Fruit fly (Drosophila melanogaster) whole organism, embryonic: ENCODE data around the gene CG33235.
A peak's percentile ranks its signal among the peaks of the same experiment; 100 is the strongest.

Experiments used
- Abd-B ChIP-seq: fragments of 200-800 bp; sonication (Bioruptor generic); optimal IDR thresholded peaks from 2 replicates; lab custom pipeline; 2018; ENCODE audit warnings: missing biosample characterization, mild to moderate bottlenecking, missing genetic modification characterization, moderate library complexity
- Aef1 ChIP-seq: fragments of 200-800 bp; sonication (Bioruptor generic); IDR thresholded peaks from 3 replicates; pipeline ENCODE4 v1.3.6; 2022; ENCODE audit warnings: missing biosample characterization, missing genetic modification characterization
- Awh ChIP-seq: fragments of 200-800 bp; sonication (Bioruptor generic); IDR thresholded peaks from 2 replicates; pipeline ENCODE4, ENCODE4 v1.3.6; 2022; ENCODE audit warnings: missing biosample characterization, missing genetic modification characterization
- B-H1 ChIP-seq: fragments of 200-800 bp; sonication (Bioruptor generic); IDR thresholded peaks from 3 replicates; pipeline ENCODE4 v1.3.6; 2022; ENCODE audit warnings: missing biosample characterization, missing genetic modification characterization
- CG10979 ChIP-seq: fragments of 200-800 bp; sonication (Bioruptor generic); optimal IDR thresholded peaks from 2 replicates; lab custom pipeline; 2018; ENCODE audit warnings: missing biosample characterization, mild to moderate bottlenecking, missing genetic modification characterization, moderate library complexity
- CG14441 ChIP-seq: fragments of 200-800 bp; sonication (Bioruptor generic); IDR thresholded peaks from 2 replicates; pipeline ENCODE4 v1.3.6; 2022; ENCODE audit warnings: missing biosample characterization, missing genetic modification characterization
- CG16863 ChIP-seq: fragments of 200-800 bp; sonication (Bioruptor generic); optimal IDR thresholded peaks from 3 replicates; lab custom pipeline; 2016; ENCODE audit warnings: missing biosample characterization, missing genetic modification characterization
- CG17186 ChIP-seq: fragments of 200-800 bp; sonication (Bioruptor generic); optimal IDR thresholded peaks from 3 replicates; lab custom pipeline; 2017; ENCODE audit warnings: missing biosample characterization, missing genetic modification reagents, missing genetic modification characterization
- CG17361 ChIP-seq: fragments of 200-800 bp; sonication (Bioruptor generic); IDR thresholded peaks from 3 replicates; pipeline ENCODE4 v1.3.6; 2022; ENCODE audit warnings: missing biosample characterization, missing genetic modification characterization
- CG17912 ChIP-seq: fragments of 200-800 bp; sonication (Bioruptor generic); optimal IDR thresholded peaks from 2 replicates; lab custom pipeline; 2018; ENCODE audit warnings: missing biosample characterization, mild to moderate bottlenecking, missing genetic modification characterization
- CG18011 ChIP-seq: fragments of 200-800 bp; sonication (Bioruptor generic); optimal IDR thresholded peaks from 2 replicates; lab custom pipeline; 2017; ENCODE audit warnings: missing biosample characterization, missing genetic modification characterization, mild to moderate bottlenecking, moderate library complexity, missing genotype
- CG2129 ChIP-seq: fragments of 200-800 bp; sonication (Bioruptor generic); IDR thresholded peaks from 2 replicates; pipeline ENCODE4 v1.3.6; 2022; ENCODE audit warnings: missing biosample characterization, missing genetic modification characterization; ENCODE audit not compliant: partially characterized antibody
- CG30431 ChIP-seq: fragments of 200-800 bp; sonication (Bioruptor generic); optimal IDR thresholded peaks from 2 replicates; lab custom pipeline; 2017; ENCODE audit warnings: missing biosample characterization, missing genetic modification characterization
- CG3065 ChIP-seq: fragments of 200-800 bp; sonication (Bioruptor generic); optimal IDR thresholded peaks from 2 replicates; lab custom pipeline; 2016; ENCODE audit warnings: missing biosample characterization, missing genetic modification characterization
- CG31224 ChIP-seq: fragments of 200-800 bp; sonication (Bioruptor generic); IDR thresholded peaks from 2 replicates; pipeline ENCODE4 v1.3.6; 2022; ENCODE audit warnings: missing biosample characterization, missing genetic modification characterization
- CG33557 ChIP-seq: fragments of 200-800 bp; sonication (Bioruptor generic); optimal IDR thresholded peaks from 2 replicates; lab custom pipeline; 2019; ENCODE audit warnings: missing biosample characterization, mild to moderate bottlenecking, missing genetic modification characterization, moderate library complexity
- CG3726 ChIP-seq: fragments of 200-800 bp; sonication (Bioruptor generic); IDR thresholded peaks from 3 replicates; pipeline ENCODE4, ENCODE4 v1.3.6; 2022; ENCODE audit warnings: missing biosample characterization, missing genetic modification characterization
- CG4707 ChIP-seq: fragments of 200-800 bp; sonication (Bioruptor generic); optimal IDR thresholded peaks from 2 replicates; lab custom pipeline; 2018; ENCODE audit warnings: missing biosample characterization, mild to moderate bottlenecking, missing genetic modification characterization, moderate library complexity
- CG6683 ChIP-seq: fragments of 200-800 bp; sonication (Bioruptor generic); optimal IDR thresholded peaks from 2 replicates; lab custom pipeline; 2017; ENCODE audit warnings: missing biosample characterization, mild to moderate bottlenecking, missing genetic modification characterization, missing genetic modification reagents
- CG8478 ChIP-seq: fragments of >200 bp; optimal IDR thresholded peaks from 2 replicates; lab custom pipeline; 2018
- CG9727 ChIP-seq: fragments of 200-800 bp; sonication (Bioruptor generic); optimal IDR thresholded peaks from 3 replicates; lab custom pipeline; 2017; ENCODE audit warnings: missing biosample characterization, mild to moderate bottlenecking, missing genetic modification characterization
- CG9817 ChIP-seq: fragments of 200-800 bp; sonication (Bioruptor generic); optimal IDR thresholded peaks from 2 replicates; lab custom pipeline; 2018; ENCODE audit warnings: missing biosample characterization, mild to moderate bottlenecking, missing genetic modification characterization, moderate library complexity
- Dip2 ChIP-seq: fragments of 200-800 bp; sonication (Bioruptor generic); IDR thresholded peaks from 2 replicates; pipeline ENCODE4 v1.3.6; 2022; ENCODE audit warnings: missing biosample characterization, missing genetic modification characterization
- Doc2 ChIP-seq: fragments of 200-800 bp; sonication (Bioruptor generic); IDR thresholded peaks from 2 replicates; pipeline ENCODE4 v1.3.6; 2022; ENCODE audit warnings: missing biosample characterization, missing genetic modification characterization
- Elba2 ChIP-seq: fragments of 200-800 bp; sonication (Bioruptor generic); optimal IDR thresholded peaks from 3 replicates; lab custom pipeline; 2016; ENCODE audit warnings: missing biosample characterization, missing genetic modification characterization
- NC2β ChIP-seq: fragments of 200-800 bp; sonication (Bioruptor generic); optimal IDR thresholded peaks from 2 replicates; lab custom pipeline; 2016; ENCODE audit warnings: missing biosample characterization, missing genetic modification characterization
- Optix ChIP-seq: fragments of 200-800 bp; sonication (Bioruptor generic); IDR thresholded peaks from 3 replicates; pipeline ENCODE4 v1.3.6; 2022; ENCODE audit warnings: missing biosample characterization, missing genetic modification characterization
- Trl ChIP-seq, 3 experiments: fragments of >200 bp in 2 of 3; fragments of 200-800 bp in 1 of 3; sonication (Bioruptor generic) in 1 of 3; optimal IDR thresholded peaks; 2 replicates in 1 of 3; 3 replicates in 2 of 3; lab custom pipeline; 2016 to 2017; ENCODE audit warnings: missing biosample characterization in 1 of 3, missing genetic modification characterization in 1 of 3
- abd-A ChIP-seq: fragments of 200-800 bp; sonication (Bioruptor generic); optimal IDR thresholded peaks from 3 replicates; lab custom pipeline; 2019; ENCODE audit warnings: missing biosample characterization, mild to moderate bottlenecking, missing genetic modification characterization, moderate library complexity
- ash1 ChIP-seq: fragments of 200-800 bp; sonication (Bioruptor generic); optimal IDR thresholded peaks from 2 replicates; lab custom pipeline; 2018; ENCODE audit warnings: missing biosample characterization, mild to moderate bottlenecking, missing genetic modification characterization
- croc ChIP-seq: fragments of 200-800 bp; sonication (Bioruptor generic); conservative IDR thresholded peaks from 3 replicates; pipeline ENCODE4 v1.3.6; 2022; ENCODE audit warnings: missing biosample characterization, missing genetic modification characterization
- da ChIP-seq: fragments of 200-800 bp; sonication (Bioruptor generic); optimal IDR thresholded peaks from 2 replicates; lab custom pipeline; 2016; ENCODE audit warnings: missing biosample characterization, missing genetic modification characterization
- ftz-f1 ChIP-seq: fragments of 200-800 bp; sonication (Bioruptor generic); optimal IDR thresholded peaks from 2 replicates; lab custom pipeline; 2016; ENCODE audit warnings: missing biosample characterization, missing genetic modification characterization
- fu2 ChIP-seq: fragments of 200-800 bp; sonication (Bioruptor generic); optimal IDR thresholded peaks from 2 replicates; lab custom pipeline; 2016; ENCODE audit warnings: missing biosample characterization, missing genetic modification characterization
- gt ChIP-seq: fragments of 200-800 bp; sonication (Bioruptor generic); IDR thresholded peaks from 2 replicates; pipeline ENCODE4 v1.3.6; 2022; ENCODE audit warnings: missing biosample characterization, missing genetic modification characterization
- insv ChIP-seq, 2 experiments: fragments of 200-800 bp; sonication (Bioruptor generic); optimal IDR thresholded peaks; 3 replicates each; lab custom pipeline; 2016 to 2018; ENCODE audit warnings: missing biosample characterization in 2 of 2, missing genetic modification characterization in 2 of 2
- jigr1 ChIP-seq: fragments of 200-800 bp; sonication (Bioruptor generic); IDR thresholded peaks from 3 replicates; pipeline ENCODE4 v1.3.6; 2022; ENCODE audit warnings: missing biosample characterization, missing genetic modification characterization
- kni ChIP-seq: fragments of 200-800 bp; sonication (Bioruptor generic); optimal IDR thresholded peaks from 3 replicates; lab custom pipeline; 2017; ENCODE audit warnings: mild to moderate bottlenecking, missing biosample characterization, missing genetic modification reagents, missing genetic modification characterization
- mirr ChIP-seq: fragments of 200-800 bp; sonication (Bioruptor generic); optimal IDR thresholded peaks from 3 replicates; lab custom pipeline; 2018; ENCODE audit warnings: missing biosample characterization, mild to moderate bottlenecking, missing genetic modification characterization
- onecut ChIP-seq: fragments of 200-800 bp; sonication (Bioruptor generic); IDR thresholded peaks from 2 replicates; pipeline ENCODE4 v1.3.6; 2022; ENCODE audit warnings: missing biosample characterization, missing genetic modification characterization
- pfk ChIP-seq: fragments of 200-800 bp; sonication (Bioruptor generic); optimal IDR thresholded peaks from 2 replicates; lab custom pipeline; 2018; ENCODE audit warnings: missing biosample characterization, mild to moderate bottlenecking, missing genetic modification characterization, moderate library complexity
- phol ChIP-seq: fragments of 200-800 bp; sonication (Bioruptor generic); optimal IDR thresholded peaks from 3 replicates; lab custom pipeline; 2018; ENCODE audit warnings: missing biosample characterization, mild to moderate bottlenecking, missing genetic modification characterization, moderate library complexity
- ro ChIP-seq: fragments of 200-800 bp; sonication (Bioruptor generic); IDR thresholded peaks from 2 replicates; pipeline ENCODE4 v1.3.6; 2022; ENCODE audit warnings: missing biosample characterization, missing genetic modification characterization
- run ChIP-seq: fragments of 200-800 bp; sonication (Bioruptor generic); optimal IDR thresholded peaks from 3 replicates; lab custom pipeline; 2018; ENCODE audit warnings: missing biosample characterization, mild to moderate bottlenecking, missing genetic modification characterization
- trh ChIP-seq: fragments of 200-800 bp; sonication (Bioruptor generic); optimal IDR thresholded peaks from 2 replicates; lab custom pipeline; 2016; ENCODE audit warnings: missing biosample characterization, missing genetic modification characterization
- vnd ChIP-seq: fragments of 200-800 bp; sonication (Bioruptor generic); IDR thresholded peaks from 3 replicates; pipeline ENCODE4 v1.3.6; 2022; ENCODE audit warnings: missing biosample characterization, missing genetic modification characterization; ENCODE audit not compliant: partially characterized antibody
- vvl ChIP-seq: fragments of 200-800 bp; sonication (Bioruptor generic); IDR thresholded peaks from 2 replicates; pipeline ENCODE4 v1.3.6; 2022; ENCODE audit warnings: missing biosample characterization, missing genetic modification characterization

The CG33235 gene

dm6 chrX:11523921-11524320, 32.5 kb upstream of the CG33235 start:
- TF ChIP-seq CG6683 (GFP tag; lab: Kevin White, UChicago) (no peak), CG17361 (GFP tag; lab: Robert Waterston, UW) (no peak), Abd-B (GFP tag; lab: Kevin White, UChicago) (no peak), vvl (GFP tag; lab: Robert Waterston, UW) (no peak), kni (GFP tag; lab: Kevin White, UChicago) (no peak), trh (GFP tag; lab: Kevin White, UChicago) (no peak)
- TF ChIP-seq, all 482 proteins: peak for 0

- peak; percentile 43 for TF ChIP-seq CG14441
- no peak for TF ChIP-seq Dip2 (GFP tag; lab: Robert Waterston, UW)
- no peak for TF ChIP-seq abd-A
- peak; percentile 36 for TF ChIP-seq CG9727 (GFP tag; lab: Kevin White, UChicago)
- TF ChIP-seq phol (tag; lab: Kevin White, UChicago) = peak; percentile 74
- no peak for TF ChIP-seq CG33557 (GFP tag; lab: Kevin White, UChicago)
- TF ChIP-seq CG17912 (GFP tag; lab: Kevin White, UChicago) = no peak
- TF ChIP-seq vnd (GFP tag; lab: Robert Waterston, UW) = no peak
- TF ChIP-seq da (GFP tag; lab: Kevin White, UChicago) = no peak
- peak; percentile 49 for TF ChIP-seq B-H1 (GFP tag; lab: Robert Waterston, UW)
- TF ChIP-seq mirr (GFP tag; lab: Kevin White, UChicago) = no peak
- peak; percentile 42 for TF ChIP-seq CG9817
- 0 out of 3 replicates have a peak, but pooled peaks have one; percentile 52 for TF ChIP-seq Aef1
- TF ChIP-seq insv (GFP tag; optimal IDR thresholded peaks at IDR 0.05; lab: Kevin White, UChicago) = no peak
- TF ChIP-seq CG30431 = no peak
- no peak for TF ChIP-seq ash1 (GFP tag; lab: Kevin White, UChicago)
- no peak for TF ChIP-seq CG3726 (GFP tag; lab: Robert Waterston, UW)
- TF ChIP-seq ftz-f1 (GFP tag; lab: Kevin White, UChicago) = no peak
- no peak for TF ChIP-seq pfk
- TF ChIP-seq CG17186 (GFP tag; lab: Kevin White, UChicago) = no peak
- peak; percentile 16; the same call in 1 of the 2 replicates for TF ChIP-seq onecut (GFP tag; lab: Robert Waterston, UW)
- TF ChIP-seq CG31224 (GFP tag; lab: Robert Waterston, UW) = no peak
- TF ChIP-seq Trl (optimal IDR thresholded peaks at IDR 0.05; lab: Kevin White, UChicago) = no peak
- peak; percentile 9 for TF ChIP-seq Trl (GFP tag; optimal IDR thresholded peaks at IDR 0.05; lab: Kevin White, UChicago)
- no peak for TF ChIP-seq jigr1 (GFP tag; lab: Robert Waterston, UW)
- TF ChIP-seq gt (GFP tag; lab: Robert Waterston, UW) = no peak
- no peak for TF ChIP-seq Doc2 (GFP tag; lab: Robert Waterston, UW)
- no peak for TF ChIP-seq CG18011 (GFP tag; lab: Kevin White, UChicago)
- TF ChIP-seq CG16863 (GFP tag; lab: Kevin White, UChicago) = no peak
- no peak for TF ChIP-seq Elba2 (GFP tag; lab: Kevin White, UChicago)
- TF ChIP-seq CG8478 (lab: Kevin White, UChicago) = no peak
- no peak for TF ChIP-seq fu2
- TF ChIP-seq CG10979 (tag; lab: Kevin White, UChicago) = peak; percentile 65
- no peak for TF ChIP-seq CG3065 (GFP tag; lab: Kevin White, UChicago)
- TF ChIP-seq Optix (GFP tag; lab: Robert Waterston, UW) = no peak
- peak; percentile 61 for TF ChIP-seq Awh (GFP tag; lab: Robert Waterston, UW)
- peak; percentile 44 for TF ChIP-seq run (tag; lab: Kevin White, UChicago)
- TF ChIP-seq croc (GFP tag; lab: Robert Waterston, UW) = peak; percentile 32; the same call in 2 of the 3 replicates
- TF ChIP-seq CG2129 (GFP tag; lab: Robert Waterston, UW) = no peak
- no peak for TF ChIP-seq ro (GFP tag; lab: Robert Waterston, UW)
- no peak for TF ChIP-seq CG4707 (GFP tag; lab: Kevin White, UChicago)
- TF ChIP-seq NC2β (GFP tag; lab: Kevin White, UChicago) = no peak
Measured at dm6 chrX:11521561-11522546, 30.5 kb upstream of the CG33235 start.
